Worm (Caenorhabditis elegans) whole organism, early embryonic: ENCODE measurements around the gene pat-6.

Experiments used
- B0310.2 ChIP-seq: sonication (generic microtip); optimal IDR thresholded peaks from 2 replicates; lab custom pipeline; 2016; ENCODE audit warnings: mild to moderate bottlenecking, missing genetic modification characterization, missing compliant biosample characterization
- F13C5.2 ChIP-seq: sonication (generic microtip); optimal IDR thresholded peaks from 2 replicates; lab custom pipeline; 2017; ENCODE audit warnings: mild to moderate bottlenecking, missing genetic modification characterization, inconsistent platforms, missing compliant biosample characterization
- aly-1 ChIP-seq: sonication (generic microtip); optimal IDR thresholded peaks from 2 replicates; lab custom pipeline; 2016; ENCODE audit warnings: missing genetic modification characterization, missing compliant biosample characterization
- ama-1 ChIP-seq: fragments of 150-350 bp; optimal IDR thresholded peaks from 2 replicates; lab custom pipeline; 2014
- ceh-13 ChIP-seq: fragments of 200-800 bp; sonication (Bioruptor generic); optimal IDR thresholded peaks from 2 replicates; lab custom pipeline; 2018; ENCODE audit warnings: mild to moderate bottlenecking, missing genetic modification characterization, missing compliant biosample characterization
- ceh-36 ChIP-seq: sonication (generic microtip); optimal IDR thresholded peaks from 2 replicates; lab custom pipeline; 2016; ENCODE audit warnings: missing genetic modification characterization, inconsistent platforms, missing compliant biosample characterization
- ets-7 ChIP-seq: sonication (generic microtip); optimal IDR thresholded peaks from 2 replicates; lab custom pipeline; 2016; ENCODE audit warnings: missing genotype, missing genetic modification characterization, missing compliant biosample characterization
- flt-1 ChIP-seq: fragments of 200-800 bp; sonication (Bioruptor generic); IDR thresholded peaks from 2 replicates; pipeline ENCODE4 v1.3.6; 2022; ENCODE audit warnings: missing genetic modification characterization, missing compliant biosample characterization
- hmbx-1 ChIP-seq: sonication (generic microtip); optimal IDR thresholded peaks from 2 replicates; lab custom pipeline; 2016; ENCODE audit warnings: mild to moderate bottlenecking, missing genetic modification characterization, missing compliant biosample characterization
- hmg-4 ChIP-seq: fragments of 200-800 bp; sonication (Bioruptor generic); optimal IDR thresholded peaks from 2 replicates; lab custom pipeline; 2018; ENCODE audit warnings: mild to moderate bottlenecking, missing genetic modification characterization, missing compliant biosample characterization
- hnd-1 ChIP-seq: sonication (generic microtip); optimal IDR thresholded peaks from 2 replicates; lab custom pipeline; 2016; ENCODE audit warnings: missing genetic modification characterization, missing compliant biosample characterization
- pes-1 ChIP-seq: fragments of 200-800 bp; sonication (Bioruptor generic); IDR thresholded peaks from 2 replicates; pipeline ENCODE4 v1.3.6; 2022; ENCODE audit warnings: missing genetic modification reagents, missing genetic modification characterization, missing compliant biosample characterization
- scrt-1 ChIP-seq: fragments of 200-800 bp; sonication (Bioruptor generic); IDR thresholded peaks from 2 replicates; pipeline ENCODE4 v1.3.6; 2022; ENCODE audit warnings: missing genetic modification characterization, missing compliant biosample characterization
- sea-1 ChIP-seq: fragments of 200-800 bp; sonication (Bioruptor generic); conservative IDR thresholded peaks from 2 replicates; pipeline ENCODE4 v1.3.6; 2022; ENCODE audit warnings: missing genetic modification characterization, missing compliant biosample characterization
- tbx-11 ChIP-seq: fragments of 200-800 bp; sonication (Bioruptor generic); IDR thresholded peaks from 2 replicates; pipeline ENCODE4 v1.3.6; 2022; ENCODE audit warnings: missing genetic modification characterization, missing compliant biosample characterization
- tbx-37 ChIP-seq: fragments of 200-800 bp; sonication (Bioruptor generic); conservative IDR thresholded peaks from 2 replicates; pipeline ENCODE4 v1.3.6; 2022; ENCODE audit warnings: missing genetic modification reagents, missing genetic modification characterization, missing compliant biosample characterization
- tra-4 ChIP-seq: sonication (generic microtip); optimal IDR thresholded peaks from 2 replicates; lab custom pipeline; 2017; ENCODE audit warnings: missing genetic modification characterization, missing compliant biosample characterization

pat-6 gene

DNA sequence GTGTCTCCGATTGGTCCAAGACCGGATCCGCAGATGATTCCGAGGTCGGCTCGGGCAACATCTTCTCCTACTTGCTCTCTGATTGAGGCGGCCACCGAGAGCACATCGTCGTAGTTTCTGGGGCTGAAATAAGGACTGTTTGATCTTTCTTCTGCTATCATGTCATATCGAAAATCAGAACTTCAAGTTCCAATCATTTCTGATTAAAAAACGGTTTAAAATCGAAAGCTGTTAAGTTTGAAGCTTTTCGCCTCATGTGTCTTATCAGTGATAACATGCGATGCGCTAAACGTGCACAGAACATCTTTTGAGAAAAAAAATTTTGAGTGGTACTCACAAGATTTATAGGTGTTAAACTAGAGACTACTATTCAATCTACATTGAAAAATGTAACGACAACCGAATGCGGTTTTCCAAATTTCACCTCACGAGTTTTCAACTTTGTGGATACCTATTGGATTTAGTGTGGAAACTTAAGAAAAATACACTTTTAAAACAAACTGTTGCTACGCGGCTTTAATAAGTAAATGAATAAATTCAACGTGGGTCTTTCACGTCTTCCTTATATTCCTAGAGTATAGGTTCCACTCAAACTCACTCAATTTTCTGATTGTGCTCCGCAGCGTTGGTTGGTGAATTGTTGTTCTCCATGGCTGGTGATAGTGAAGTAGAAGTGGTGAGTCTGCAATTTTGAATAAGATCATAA, 30.1 kb upstream of the pat-6 start:
- TF ChIP-seq scrt-1 (GFP tag; lab: Robert Waterston, UW) (no peak), ceh-13 (GFP tag; lab: Kevin White, UChicago) (no peak), pes-1 (GFP tag; lab: Robert Waterston, UW) (no peak), sea-1 (no peak), aly-1 (tag; lab: Kevin White, UChicago) (no peak), F13C5.2 (tag; lab: Kevin White, UChicago) (no peak), ceh-36 (tag; lab: Kevin White, UChicago) (no peak), B0310.2 (tag; lab: Kevin White, UChicago) (no peak), tra-4 (tag; lab: Kevin White, UChicago) (no peak)

DNA sequence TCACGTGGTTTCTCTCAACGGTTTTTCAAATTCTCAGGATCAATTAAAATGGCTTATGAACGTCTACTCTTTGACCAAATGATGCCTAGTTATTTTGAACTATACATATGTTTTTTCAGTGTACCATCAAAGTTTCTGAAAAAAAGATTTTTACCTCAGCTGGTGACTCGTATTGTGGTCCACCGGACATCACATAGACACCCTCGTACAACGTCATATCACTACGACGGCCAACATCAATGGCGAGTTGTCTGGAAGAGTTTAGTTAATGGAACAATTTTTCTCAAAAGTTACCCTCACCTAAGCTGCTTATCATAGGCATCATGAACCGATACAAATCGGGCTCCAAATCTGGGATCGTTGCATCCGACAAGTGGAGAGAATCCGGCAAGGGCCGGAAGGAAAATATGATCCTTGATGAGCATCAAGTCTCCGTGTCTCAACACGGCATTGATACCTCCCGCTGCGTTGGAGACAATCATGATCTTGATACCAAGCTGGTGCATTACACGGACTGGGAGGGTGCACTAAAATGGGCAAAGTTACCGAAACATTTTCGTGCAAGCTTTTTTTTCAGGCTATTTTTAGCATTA, 29.2 kb upstream of the pat-6 start:
- TF ChIP-seq hnd-1 (tag; lab: Kevin White, UChicago) (no peak), flt-1 (no peak), pes-1 (GFP tag; lab: Robert Waterston, UW) (no peak), ceh-36 (tag; lab: Kevin White, UChicago) (no peak), tbx-37 (no peak), scrt-1 (GFP tag; lab: Robert Waterston, UW) (no peak), ama-1 (lab: Kevin White, UChicago) (no peak), tra-4 (tag; lab: Kevin White, UChicago) (no peak), tbx-11 (GFP tag; lab: Robert Waterston, UW) (no peak), aly-1 (tag; lab: Kevin White, UChicago) (no peak), hmg-4 (GFP tag; lab: Kevin White, UChicago) (no peak), B0310.2 (tag; lab: Kevin White, UChicago) (no peak), sea-1 (no peak), ceh-13 (GFP tag; lab: Kevin White, UChicago) (no peak), F13C5.2 (tag; lab: Kevin White, UChicago) (no peak), hmbx-1 (tag; lab: Kevin White, UChicago) (no peak), ets-7 (tag; lab: Kevin White, UChicago) (no peak)

DNA sequence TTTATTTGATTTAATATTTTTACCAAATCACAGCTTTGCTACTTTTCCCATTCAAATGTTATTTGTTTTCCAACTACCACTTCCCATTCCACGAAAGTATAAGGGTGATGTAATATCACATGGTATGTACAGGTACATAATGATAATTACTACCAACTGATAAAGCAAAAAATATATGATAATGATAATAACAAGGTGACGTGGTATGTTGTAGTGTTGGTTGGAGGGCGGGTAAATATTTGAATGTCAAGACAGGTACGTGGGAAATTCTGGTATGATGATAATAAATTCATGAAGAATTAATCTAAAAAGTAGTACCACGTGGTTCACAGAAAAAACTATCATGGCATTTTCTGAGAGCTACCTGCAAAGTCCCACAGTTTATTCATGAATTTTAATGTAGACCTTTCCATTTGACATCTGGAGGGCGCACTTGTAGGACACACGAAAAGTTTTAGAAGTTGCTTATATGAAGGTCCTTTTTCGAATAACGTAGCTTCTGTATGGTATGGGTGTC, 27.9 kb upstream of the pat-6 start:
- no peak for TF ChIP-seq F13C5.2 (tag; lab: Kevin White, UChicago)
- no peak for TF ChIP-seq B0310.2 (tag; lab: Kevin White, UChicago)
- TF ChIP-seq tbx-11 (GFP tag; lab: Robert Waterston, UW), result no peak
- no peak for TF ChIP-seq scrt-1 (GFP tag; lab: Robert Waterston, UW)
- no peak for TF ChIP-seq tbx-37
- no peak for TF ChIP-seq aly-1 (tag; lab: Kevin White, UChicago)
- no peak for TF ChIP-seq tra-4 (tag; lab: Kevin White, UChicago)
- TF ChIP-seq ceh-13 (GFP tag; lab: Kevin White, UChicago), result no peak
- no peak for TF ChIP-seq pes-1 (GFP tag; lab: Robert Waterston, UW)
- TF ChIP-seq sea-1, result no peak
- TF ChIP-seq ceh-36 (tag; lab: Kevin White, UChicago), result no peak
- no peak for TF ChIP-seq ama-1 (lab: Kevin White, UChicago)
- no peak for TF ChIP-seq hnd-1 (tag; lab: Kevin White, UChicago)
- TF ChIP-seq ets-7 (tag; lab: Kevin White, UChicago), result no peak
- TF ChIP-seq hmg-4 (GFP tag; lab: Kevin White, UChicago), result no peak
- TF ChIP-seq hmbx-1 (tag; lab: Kevin White, UChicago), result no peak
- TF ChIP-seq flt-1, result no peak

DNA sequence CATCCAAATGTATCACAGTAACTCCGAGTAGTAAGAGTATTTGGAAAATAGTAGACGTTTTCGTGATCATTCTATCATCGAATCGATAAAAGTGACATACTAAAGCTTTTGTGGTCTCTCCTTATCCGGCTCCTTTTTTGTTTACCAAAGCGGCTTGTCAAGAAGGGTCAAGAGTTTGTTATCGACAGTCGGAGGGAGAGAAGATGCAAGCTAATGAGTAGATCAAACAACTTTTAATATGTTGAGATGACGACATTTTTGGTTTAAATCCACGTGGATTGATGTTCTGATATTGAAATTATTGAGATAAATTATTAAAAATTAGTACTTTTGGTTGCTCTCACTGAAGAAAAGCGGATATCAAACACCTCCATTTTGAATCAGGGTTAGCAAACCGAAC, 27.3 kb upstream of the pat-6 start, which contains the start of gene T21D12.7:
T21D12.7 (minus strand) TSS at position 101 of the 400 bp plus-strand sequence.
- no peak for TF ChIP-seq hmbx-1 (tag; lab: Kevin White, UChicago)
- no peak for TF ChIP-seq ceh-13 (GFP tag; lab: Kevin White, UChicago)
- TF ChIP-seq hmg-4 (GFP tag; lab: Kevin White, UChicago), result no peak
- TF ChIP-seq ceh-36 (tag; lab: Kevin White, UChicago), result no peak
- TF ChIP-seq ama-1 (lab: Kevin White, UChicago), result no peak
- TF ChIP-seq tbx-37, result no peak
- no peak for TF ChIP-seq aly-1 (tag; lab: Kevin White, UChicago)
- TF ChIP-seq F13C5.2 (tag; lab: Kevin White, UChicago), result no peak
- TF ChIP-seq flt-1, result no peak
- no peak for TF ChIP-seq scrt-1 (GFP tag; lab: Robert Waterston, UW)
- no peak for TF ChIP-seq hnd-1 (tag; lab: Kevin White, UChicago)
- no peak for TF ChIP-seq ets-7 (tag; lab: Kevin White, UChicago)
- no peak for TF ChIP-seq sea-1
- no peak for TF ChIP-seq tra-4 (tag; lab: Kevin White, UChicago)
- TF ChIP-seq tbx-11 (GFP tag; lab: Robert Waterston, UW), result no peak
- no peak for TF ChIP-seq pes-1 (GFP tag; lab: Robert Waterston, UW)
- TF ChIP-seq B0310.2 (tag; lab: Kevin White, UChicago), result no peak

DNA sequence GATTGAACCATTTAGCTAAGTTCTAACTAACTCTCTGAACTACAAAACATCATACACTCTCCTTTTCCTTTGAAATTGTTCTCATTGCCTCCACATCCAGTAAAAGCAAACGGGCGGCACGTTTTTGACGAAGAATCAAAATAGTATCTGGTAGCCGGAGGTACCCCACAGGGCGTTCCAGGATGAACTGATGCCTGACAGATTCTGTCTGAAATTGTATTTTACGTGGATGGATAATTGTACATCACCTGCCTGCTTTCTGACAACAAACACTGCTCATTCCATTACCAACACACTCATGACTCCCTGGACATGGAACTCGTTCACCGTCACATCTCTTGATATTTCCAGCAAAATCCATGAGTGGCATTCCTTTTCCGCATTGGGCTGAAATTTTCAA, 26.4 kb upstream of the pat-6 start:
- no peak for TF ChIP-seq B0310.2 (tag; lab: Kevin White, UChicago)
- no peak for TF ChIP-seq aly-1 (tag; lab: Kevin White, UChicago)
- TF ChIP-seq ceh-36 (tag; lab: Kevin White, UChicago), result no peak
- TF ChIP-seq ama-1 (lab: Kevin White, UChicago), result no peak
- no peak for TF ChIP-seq pes-1 (GFP tag; lab: Robert Waterston, UW)
- TF ChIP-seq tra-4 (tag; lab: Kevin White, UChicago), result no peak
- no peak for TF ChIP-seq F13C5.2 (tag; lab: Kevin White, UChicago)

DNA sequence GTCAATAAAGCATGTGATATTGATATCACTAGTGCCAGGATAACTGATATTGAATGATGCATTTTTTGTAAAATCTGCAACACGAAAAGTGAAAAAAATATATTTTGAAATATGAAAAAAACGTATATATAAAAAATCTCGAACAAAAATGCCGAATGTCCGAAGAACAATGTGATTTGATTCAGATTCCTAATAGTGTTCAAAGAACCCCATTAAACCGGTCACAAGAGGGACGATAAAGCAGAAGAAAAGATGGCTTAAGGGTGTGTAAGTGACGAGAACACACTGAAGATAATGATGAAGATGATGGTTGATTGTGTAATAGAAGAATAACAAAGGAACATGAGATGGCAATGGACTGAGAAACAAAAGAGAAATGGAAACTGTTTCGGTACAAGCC, 24.0 kb upstream of the pat-6 start, which contains the start of gene T21D12.14:
T21D12.14 (minus strand) TSS at position 101 of the 400 bp plus-strand sequence.
- TF ChIP-seq F13C5.2 (tag; lab: Kevin White, UChicago), result no peak
- no peak for TF ChIP-seq sea-1
- TF ChIP-seq B0310.2 (tag; lab: Kevin White, UChicago), result no peak
- no peak for TF ChIP-seq aly-1 (tag; lab: Kevin White, UChicago)
- no peak for TF ChIP-seq scrt-1 (GFP tag; lab: Robert Waterston, UW)
- no peak for TF ChIP-seq tbx-37
- no peak for TF ChIP-seq pes-1 (GFP tag; lab: Robert Waterston, UW)
- no peak for TF ChIP-seq hmbx-1 (tag; lab: Kevin White, UChicago)
- no peak for TF ChIP-seq ama-1 (lab: Kevin White, UChicago)
